Fruit fly (Drosophila melanogaster) whole organism, adult: ENCODE measurements around the gene Daxx.

Source experiments
- CG11617 ChIP-seq: fragments of 200-800 bp; sonication (Bioruptor generic); optimal IDR thresholded peaks from 2 replicates; lab custom pipeline; 2017; ENCODE audit warnings: mild to moderate bottlenecking, missing biosample characterization, missing genetic modification reagents, missing genetic modification characterization
- CG12768 ChIP-seq: fragments of 200-800 bp; sonication (Bioruptor generic); optimal IDR thresholded peaks from 2 replicates; lab custom pipeline; 2017; ENCODE audit warnings: missing biosample characterization, missing genetic modification characterization, mild to moderate bottlenecking, moderate library complexity, missing genetic modification reagents
- CG14711 ChIP-seq: fragments of 200-800 bp; sonication (Bioruptor generic); optimal IDR thresholded peaks from 2 replicates; lab custom pipeline; 2018; ENCODE audit warnings: missing biosample characterization, mild to moderate bottlenecking, missing genetic modification characterization, moderate library complexity
- CG1620 ChIP-seq: fragments of 200-800 bp; sonication (Bioruptor generic); optimal IDR thresholded peaks from 2 replicates; lab custom pipeline; 2016; ENCODE audit warnings: missing biosample characterization, missing genetic modification characterization
- CG33017 ChIP-seq: fragments of 200-800 bp; sonication (Bioruptor generic); optimal IDR thresholded peaks from 2 replicates; lab custom pipeline; 2018; ENCODE audit warnings: missing biosample characterization, mild to moderate bottlenecking, missing genetic modification characterization, moderate library complexity
- CG5204 ChIP-seq: fragments of 200-800 bp; sonication (Bioruptor generic); optimal IDR thresholded peaks from 2 replicates; lab custom pipeline; 2016; ENCODE audit warnings: missing biosample characterization, missing genetic modification characterization
- CG7045 ChIP-seq: fragments of 200-800 bp; sonication (Bioruptor generic); optimal IDR thresholded peaks from 2 replicates; lab custom pipeline; 2017; ENCODE audit warnings: missing biosample characterization, mild to moderate bottlenecking, missing genetic modification characterization
- CG7101 ChIP-seq: fragments of 200-800 bp; sonication (Bioruptor generic); optimal IDR thresholded peaks from 2 replicates; lab custom pipeline; 2018; ENCODE audit warnings: missing biosample characterization, mild to moderate bottlenecking, missing genetic modification characterization, moderate library complexity
- Clk ChIP-seq: fragments of 200-800 bp; sonication (Bioruptor generic); optimal IDR thresholded peaks from 2 replicates; lab custom pipeline; 2017; ENCODE audit warnings: missing biosample characterization, missing genetic modification characterization
- Crg-1 ChIP-seq: fragments of 200-800 bp; sonication (Bioruptor generic); optimal IDR thresholded peaks from 2 replicates; lab custom pipeline; 2016; ENCODE audit warnings: missing biosample characterization, missing genetic modification characterization
- Hr96 ChIP-seq: fragments of 200-800 bp; sonication (Bioruptor generic); optimal IDR thresholded peaks from 2 replicates; lab custom pipeline; 2016; ENCODE audit warnings: missing biosample characterization, missing genetic modification characterization
- Mnt ChIP-seq: fragments of 200-800 bp; sonication (Bioruptor generic); optimal IDR thresholded peaks from 2 replicates; lab custom pipeline; 2016; ENCODE audit warnings: missing biosample characterization, mild to moderate bottlenecking, missing genetic modification characterization
- bab1 ChIP-seq: fragments of 200-800 bp; sonication (Bioruptor generic); optimal IDR thresholded peaks from 3 replicates; lab custom pipeline; 2019; ENCODE audit warnings: missing biosample characterization, mild to moderate bottlenecking, missing genetic modification characterization, moderate library complexity
- cic ChIP-seq: fragments of 200-800 bp; sonication (Bioruptor generic); optimal IDR thresholded peaks from 2 replicates; lab custom pipeline; 2017; ENCODE audit warnings: missing biosample characterization, mild to moderate bottlenecking, missing genetic modification characterization, moderate library complexity
- cnc ChIP-seq, 2 experiments: fragments of >200 bp; optimal IDR thresholded peaks; 2 replicates each; lab custom pipeline; 2017
- kay ChIP-seq: fragments of 200-800 bp; sonication (Bioruptor generic); peaks from one replicate; lab custom pipeline; 2016; ENCODE audit warnings: missing biosample characterization, missing genetic modification characterization, borderline replicate concordance
- ovo ChIP-seq: fragments of 200-800 bp; sonication (Bioruptor generic); optimal IDR thresholded peaks from 2 replicates; lab custom pipeline; 2016; ENCODE audit warnings: missing biosample characterization, missing genetic modification characterization
- pad ChIP-seq: fragments of 200-800 bp; sonication (Bioruptor generic); optimal IDR thresholded peaks from 3 replicates; lab custom pipeline; 2017; ENCODE audit warnings: missing biosample characterization, missing genetic modification characterization, mild to moderate bottlenecking, moderate library complexity, missing genetic modification reagents
- tj ChIP-seq: fragments of 200-800 bp; sonication (Bioruptor generic); optimal IDR thresholded peaks from 3 replicates; lab custom pipeline; 2017; ENCODE audit warnings: missing biosample characterization, mild to moderate bottlenecking, missing genetic modification characterization, moderate library complexity
- toe ChIP-seq: fragments of 200-800 bp; sonication (Bioruptor generic); optimal IDR thresholded peaks from 2 replicates; lab custom pipeline; 2016; ENCODE audit warnings: missing biosample characterization, missing genetic modification characterization

Daxx gene

DNA sequence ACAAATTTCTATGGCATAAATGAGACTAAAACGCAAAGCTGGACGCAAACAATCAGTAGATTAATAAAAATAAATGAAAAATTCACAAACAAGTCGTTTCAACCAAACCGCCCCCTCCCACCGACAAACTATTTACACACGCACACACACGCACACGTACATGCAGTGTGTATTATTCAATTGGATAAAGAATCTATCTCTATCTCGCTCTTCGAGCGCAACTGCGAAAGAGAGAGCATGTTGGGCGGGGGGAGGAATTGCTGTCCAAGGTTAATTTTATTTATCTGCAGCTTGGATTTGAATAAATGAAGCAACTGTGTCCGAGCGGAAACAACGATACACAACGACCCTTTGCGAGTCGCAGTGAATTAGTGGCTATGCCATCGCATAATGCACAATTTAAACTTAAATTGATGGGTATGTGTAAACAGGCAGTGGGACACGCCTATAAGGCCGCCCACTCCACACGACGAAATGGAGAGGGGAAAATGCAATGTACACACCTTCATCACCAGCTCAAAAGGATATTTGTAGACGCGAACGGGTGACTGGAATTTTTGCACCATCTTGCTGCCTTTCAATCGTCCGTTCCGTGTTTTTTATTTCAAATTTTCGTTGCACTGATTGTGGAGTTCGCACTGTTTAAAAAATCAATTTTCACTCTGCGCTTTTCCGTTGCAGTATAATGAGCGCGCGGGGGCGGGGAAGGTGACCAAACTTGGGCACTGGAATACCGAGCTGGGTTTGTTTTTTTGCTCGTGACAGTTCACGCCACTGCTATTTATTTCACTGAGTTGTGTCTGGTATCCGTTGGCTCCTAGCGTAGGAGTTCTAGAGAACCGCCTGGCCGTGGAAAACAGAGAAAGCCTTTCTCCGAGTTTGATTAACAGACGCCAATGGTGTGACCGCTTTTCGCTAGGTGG, 25.4 kb upstream of the Daxx start, which contains the start of gene retm:
Gene retm (minus strand): TSS at position 898 of the 923 bp plus-strand sequence.
- TF ChIP-seq CG12768 (peak; percentile 59), cic (GFP tag; lab: Kevin White, UChicago) (peak; percentile 76), CG33017 (tag; lab: Kevin White, UChicago) (peak; percentile 0), ovo (GFP tag; lab: Kevin White, UChicago) (peak; percentile 41), CG7101 (peak; percentile 57), Clk (GFP tag; lab: Kevin White, UChicago) (peak; percentile 9), cnc (optimal IDR thresholded peaks at IDR 0.05; lab: Kevin White, UChicago) (no peak), Mnt (GFP tag; lab: Kevin White, UChicago) (peak; percentile 46), tj (GFP tag; lab: Kevin White, UChicago) (peak; percentile 47), CG11617 (no peak), CG1620 (no peak), CG5204 (GFP tag; lab: Kevin White, UChicago) (no peak), kay (GFP tag; lab: Kevin White, UChicago) (no peak), pad (GFP tag; lab: Kevin White, UChicago) (peak; percentile 68), Crg-1 (GFP tag; lab: Kevin White, UChicago) (peak; percentile 47), Hr96 (GFP tag; lab: Kevin White, UChicago) (no peak), bab1 (GFP tag; lab: Kevin White, UChicago) (no peak), CG7045 (GFP tag; lab: Kevin White, UChicago) (no peak), toe (GFP tag; lab: Kevin White, UChicago) (no peak), CG14711 (tag; lab: Kevin White, UChicago) (no peak)

dm6 chr2L:6455955-6456599, 24.7 kb upstream of the Daxx start, which contains the start of gene frj:
frj (plus strand) TSS chr2L:6456052.
- TF ChIP-seq CG33017 (tag; lab: Kevin White, UChicago) (no peak), Mnt (GFP tag; lab: Kevin White, UChicago) (peak; percentile 11), CG7101 (peak; percentile 56), CG14711 (tag; lab: Kevin White, UChicago) (peak; percentile 54), ovo (GFP tag; lab: Kevin White, UChicago) (peak; percentile 43), tj (GFP tag; lab: Kevin White, UChicago) (peak; percentile 15), pad (GFP tag; lab: Kevin White, UChicago) (no peak), Hr96 (GFP tag; lab: Kevin White, UChicago) (no peak), CG11617 (peak; percentile 2), kay (GFP tag; lab: Kevin White, UChicago) (no peak), cic (GFP tag; lab: Kevin White, UChicago) (no peak), toe (GFP tag; lab: Kevin White, UChicago) (peak; percentile 68), bab1 (GFP tag; lab: Kevin White, UChicago) (no peak), cnc (optimal IDR thresholded peaks at IDR 0.05; lab: Kevin White, UChicago) (no peak), Clk (GFP tag; lab: Kevin White, UChicago) (no peak), CG1620 (peak; percentile 56), CG12768 (peak; percentile 47), CG7045 (GFP tag; lab: Kevin White, UChicago) (peak; percentile 20), Crg-1 (GFP tag; lab: Kevin White, UChicago) (peak; percentile 33), CG5204 (GFP tag; lab: Kevin White, UChicago) (no peak)

dm6 chr2L:6457583-6457982, 23.1 kb upstream of the Daxx start:
- no peak for TF ChIP-seq CG5204 (GFP tag; lab: Kevin White, UChicago)
- TF ChIP-seq cic (GFP tag; lab: Kevin White, UChicago): no peak
- no peak for TF ChIP-seq Clk (GFP tag; lab: Kevin White, UChicago)
- TF ChIP-seq Mnt (GFP tag; lab: Kevin White, UChicago): peak; percentile 2

DNA sequence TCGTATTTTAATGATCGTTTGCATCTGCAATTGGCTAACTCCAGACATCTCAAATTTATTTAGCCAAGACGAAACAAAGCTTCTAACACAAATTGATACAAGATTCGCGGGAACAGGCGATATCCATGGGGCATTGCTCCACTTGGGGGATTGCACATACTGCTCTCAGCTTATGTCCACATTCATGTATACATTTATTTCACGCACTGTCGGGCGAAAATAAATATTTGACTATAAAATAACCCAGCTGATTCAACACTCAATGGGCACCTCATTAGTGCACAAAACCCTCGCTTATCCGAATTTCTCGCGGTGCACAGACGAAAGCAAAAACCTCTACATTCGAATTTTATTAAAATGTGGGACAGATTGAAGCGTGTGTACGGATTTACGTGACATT, 19.2 kb upstream of the Daxx start:
- TF ChIP-seq kay (GFP tag; lab: Kevin White, UChicago) (peak; percentile 38), CG33017 (tag; lab: Kevin White, UChicago) (no peak)

- TF ChIP-seq CG12768: no peak
- TF ChIP-seq bab1 (GFP tag; lab: Kevin White, UChicago): no peak
- TF ChIP-seq ovo (GFP tag; lab: Kevin White, UChicago): no peak
- no peak for TF ChIP-seq cic (GFP tag; lab: Kevin White, UChicago)
- no peak for TF ChIP-seq Clk (GFP tag; lab: Kevin White, UChicago)
- TF ChIP-seq CG1620: no peak
- TF ChIP-seq Crg-1 (GFP tag; lab: Kevin White, UChicago): no peak
- TF ChIP-seq toe (GFP tag; lab: Kevin White, UChicago): no peak
- no peak for TF ChIP-seq cnc (optimal IDR thresholded peaks at IDR 0.05; lab: Kevin White, UChicago)
- no peak for TF ChIP-seq CG11617
- no peak for TF ChIP-seq pad (GFP tag; lab: Kevin White, UChicago)
- TF ChIP-seq kay (GFP tag; lab: Kevin White, UChicago): no peak
- TF ChIP-seq CG14711 (tag; lab: Kevin White, UChicago): no peak
- TF ChIP-seq CG33017 (tag; lab: Kevin White, UChicago): no peak
Measured at dm6 chr2L:6462259-6462658, 18.5 kb upstream of the Daxx start.
